Worm (Caenorhabditis elegans): Measurements from ENCODE around the gene T24H7.9.

T24H7.9 gene

ce11 chrII:6283074-6283473, 47.8 kb upstream of the T24H7.9 start, which contains the start of gene F13H8.1:
Gene F13H8.1, plus strand, starts transcription at chrII:6283384.
- TF ChIP-seq hlh-11 (tag; optimal IDR thresholded peaks at IDR 0.05) (peak; percentile 58), hif-1 (tag; optimal IDR thresholded peaks at IDR 0.05) (no peak), F44E2.7 (GFP tag; IDR thresholded peaks at IDR 0.05) (no peak), saeg-2 (GFP tag; IDR thresholded peaks at IDR 0.05) (no peak), mdt-29 (GFP tag; IDR thresholded peaks at IDR 0.05) (no peak), nhr-6 (tag; optimal IDR thresholded peaks at IDR 0.05) (no peak), skn-1 (tag; optimal IDR thresholded peaks at IDR 0.05) (no peak), hlh-30 (tag; optimal IDR thresholded peaks at IDR 0.05; ENCODE audit: insufficient read depth) (peak; percentile 52), spr-1 (tag; optimal IDR thresholded peaks at IDR 0.05) (no peak), unc-62 (GFP tag; optimal IDR thresholded peaks at IDR 0.05 in 1 of 2) (no peak), unc-62 (tag; optimal IDR thresholded peaks at IDR 0.05) (no peak), jun-1 (tag; optimal IDR thresholded peaks at IDR 0.05) (no peak), dve-1 (tag; optimal IDR thresholded peaks at IDR 0.05; ENCODE audit: insufficient read depth) (peak; percentile 64), ceh-82 (tag; optimal IDR thresholded peaks at IDR 0.05) (no peak), dmd-8 (GFP tag; IDR thresholded peaks at IDR 0.05) (no peak), ceh-44 (GFP tag; IDR thresholded peaks at IDR 0.05) (no peak), nhr-28 (tag; optimal IDR thresholded peaks at IDR 0.05) (peak; percentile 56), set-16 (GFP tag; IDR thresholded peaks at IDR 0.05) (no peak), R02D3.7 (tag; optimal IDR thresholded peaks at IDR 0.05) (no peak), php-3 (GFP tag; IDR thresholded peaks at IDR 0.05) (peak; percentile 64; the same call in 1 of the 2 replicates), daf-19 (GFP tag; conservative IDR thresholded peaks at IDR 0.05) (no peak), sdz-12 (GFP tag; optimal IDR thresholded peaks at IDR 0.05) (no peak), dmd-6 (GFP tag; IDR thresholded peaks at IDR 0.05) (peak; percentile 33; the same call in 1 of the 2 replicates), lim-7 (GFP tag; IDR thresholded peaks at IDR 0.05) (no peak), zag-1 (tag; optimal IDR thresholded peaks at IDR 0.05) (no peak), nhr-237 (tag; optimal IDR thresholded peaks at IDR 0.05) (no peak), ctbp-1 (GFP tag; IDR thresholded peaks at IDR 0.05) (no peak), ama-1 (optimal IDR thresholded peaks at IDR 0.05) (no peak), unc-130 (GFP tag; optimal IDR thresholded peaks at IDR 0.05) (no peak), pqm-1 (tag; optimal IDR thresholded peaks at IDR 0.05) (peak; percentile 63), daf-16 (GFP tag; optimal IDR thresholded peaks at IDR 0.05) (no peak), daf-16 (tag; optimal IDR thresholded peaks at IDR 0.05) (peak; percentile 76), F49E8.2 (tag; optimal IDR thresholded peaks at IDR 0.05; ENCODE audit: borderline replicate concordance) (no peak), lin-1 (GFP tag; IDR thresholded peaks at IDR 0.05) (no peak), ZK337.2 (GFP tag; IDR thresholded peaks at IDR 0.05) (no peak)

DNA sequence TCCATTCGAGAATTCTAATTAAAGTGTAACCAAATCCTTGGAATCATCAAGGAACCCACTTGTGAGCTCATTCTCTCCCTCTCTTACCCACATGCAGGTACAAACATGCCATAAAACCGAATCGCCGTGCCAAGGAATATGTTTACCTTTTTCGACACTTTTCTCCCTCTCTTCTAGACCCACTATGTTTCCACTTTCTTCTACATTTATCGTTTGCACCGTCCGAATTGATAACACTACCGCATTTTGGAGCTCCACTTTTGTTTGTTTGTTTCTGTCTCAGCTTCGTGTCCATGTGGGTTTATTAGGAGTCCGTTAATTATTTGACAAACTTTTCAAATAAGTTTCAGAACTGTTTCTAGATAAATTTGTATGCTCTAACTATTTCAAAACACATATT, 46.6 kb upstream of the T24H7.9 start:
- peak; percentile 9 for TF ChIP-seq nhr-77 (tag; optimal IDR thresholded peaks at IDR 0.05)
- peak; percentile 59 for TF ChIP-seq pqm-1 (tag; optimal IDR thresholded peaks at IDR 0.05)
- no peak for TF ChIP-seq ceh-62 (tag; optimal IDR thresholded peaks at IDR 0.05)
- no peak for TF ChIP-seq lin-13 (GFP tag; optimal IDR thresholded peaks at IDR 0.05)
- TF ChIP-seq zip-11 (GFP tag; IDR thresholded peaks at IDR 0.05), result no peak
- TF ChIP-seq nhr-41 (GFP tag; IDR thresholded peaks at IDR 0.05), result no peak
- peak; percentile 45 for TF ChIP-seq nhr-28 (tag; optimal IDR thresholded peaks at IDR 0.05)
- no peak for TF ChIP-seq nhr-102 (tag; optimal IDR thresholded peaks at IDR 0.05)
- no peak for TF ChIP-seq gei-8 (GFP tag; optimal IDR thresholded peaks at IDR 0.05)
- no peak for TF ChIP-seq daf-16 (GFP tag; optimal IDR thresholded peaks at IDR 0.05)
- TF ChIP-seq daf-16 (tag; optimal IDR thresholded peaks at IDR 0.05), result peak; percentile 69
- TF ChIP-seq daf-12 (tag; optimal IDR thresholded peaks at IDR 0.05), result no peak
- TF ChIP-seq lim-7 (GFP tag; IDR thresholded peaks at IDR 0.05), result no peak
- TF ChIP-seq lin-39 (tag; optimal IDR thresholded peaks at IDR 0.05), result no peak
- TF ChIP-seq nhr-76 (tag; optimal IDR thresholded peaks at IDR 0.05), result no peak
- TF ChIP-seq php-3 (GFP tag; IDR thresholded peaks at IDR 0.05), result peak; percentile 24; the same call in 1 of the 2 replicates
- no peak for TF ChIP-seq egl-27 (tag; optimal IDR thresholded peaks at IDR 0.05)
- TF ChIP-seq dpl-1 (GFP tag; optimal IDR thresholded peaks at IDR 0.05), result no peak

Measured in whole organism, L4 larva.